Fruit fly (Drosophila melanogaster): Measurements from ENCODE around the gene cdi.

dm6 chr3R:19028758-19029157, 65.3 kb downstream of the cdi start, which contains the start of the genes GatA and P5cr:
- TF ChIP-seq CG8478 (optimal IDR thresholded peaks at IDR 0.05) (no peak), CTCF (optimal IDR thresholded peaks at IDR 0.05) (no peak)
